Fruit fly (Drosophila melanogaster): ENCODE results near the gene CG9150.
A peak's percentile ranks its signal among the peaks of the same experiment; 100 is the strongest.

CG9150 gene

DNA sequence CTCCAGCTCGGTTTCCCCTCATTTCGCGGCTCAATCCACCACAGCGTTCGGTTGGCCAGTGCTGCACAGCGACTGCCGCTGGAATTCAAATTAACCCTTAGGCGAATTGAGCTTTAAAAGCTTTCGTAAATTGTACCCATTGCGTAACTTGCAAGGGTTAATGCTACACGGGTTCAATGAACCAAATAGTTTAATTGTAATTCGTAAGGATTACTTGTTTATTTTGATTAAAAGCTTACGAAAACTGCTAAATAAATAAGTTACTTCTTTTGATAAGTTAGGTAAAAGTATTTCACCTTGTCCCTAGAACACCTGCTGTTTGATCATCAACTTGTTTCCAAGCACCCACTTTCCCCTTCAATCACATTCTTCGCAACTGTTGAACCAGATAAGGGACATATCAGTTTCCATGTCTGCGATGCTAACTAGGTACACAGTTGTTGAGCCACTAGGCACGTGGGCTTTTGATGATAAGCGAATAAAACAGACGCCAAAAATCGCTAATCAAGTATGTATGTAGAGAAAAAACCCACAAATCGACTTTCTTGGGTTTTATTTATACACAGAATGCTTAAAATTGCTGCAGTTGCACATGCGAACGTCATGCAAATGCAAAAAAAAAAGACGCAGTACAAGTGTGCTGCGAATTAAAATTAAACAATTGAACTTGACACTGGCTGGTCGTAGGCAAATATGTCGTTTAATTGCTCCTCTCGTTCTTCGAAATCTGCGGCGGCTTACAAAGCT lies 22.2 kb downstream of the CG9150 start, which contains the start of gene Pfas (continued):
- TF ChIP-seq spab (GFP tag; optimal IDR thresholded peaks at IDR 0.05) (no peak), Met (GFP tag; optimal IDR thresholded peaks at IDR 0.05) (no peak), CG6276 (GFP tag; optimal IDR thresholded peaks at IDR 0.05) (no peak), CG6808 (GFP tag; optimal IDR thresholded peaks at IDR 0.05) (peak; percentile 76), ss (GFP tag; optimal IDR thresholded peaks at IDR 0.05) (peak in 1 of 2 experiments; percentile 43), topi (GFP tag; optimal IDR thresholded peaks at IDR 0.05) (peak; percentile 67), Eip78C (GFP tag) (peak; percentile 90), pdm3 (GFP tag; optimal IDR thresholded peaks at IDR 0.05) (no peak), Sox14 (GFP tag; optimal IDR thresholded peaks at IDR 0.05) (peak; percentile 65), achi (GFP tag; optimal IDR thresholded peaks at IDR 0.05) (peak; percentile 25), Blimp-1 (GFP tag; optimal IDR thresholded peaks at IDR 0.05) (peak; percentile 32), CG4318 (GFP tag; optimal IDR thresholded peaks at IDR 0.05) (no peak), Sox15 (GFP tag; optimal IDR thresholded peaks at IDR 0.05) (no peak), Ets21C (GFP tag; optimal IDR thresholded peaks at IDR 0.05) (no peak), CG6163 (GFP tag; IDR thresholded peaks at IDR 0.05) (peak; percentile 52; the same call in 2 of the 3 replicates), CG8632 (GFP tag; optimal IDR thresholded peaks at IDR 0.05) (peak; percentile 1), fd59A (GFP tag; optimal IDR thresholded peaks at IDR 0.05) (peak; percentile 42), CG3919 (GFP tag; optimal IDR thresholded peaks at IDR 0.05) (peak; percentile 66), Ets96B (tag; optimal IDR thresholded peaks at IDR 0.05) (peak; percentile 29), esn (GFP tag; optimal IDR thresholded peaks at IDR 0.05) (peak; percentile 76), CG8119 (GFP tag; IDR thresholded peaks at IDR 0.05) (no peak), CG7368 (GFP tag; optimal IDR thresholded peaks at IDR 0.05) (peak; percentile 37)

DNA sequence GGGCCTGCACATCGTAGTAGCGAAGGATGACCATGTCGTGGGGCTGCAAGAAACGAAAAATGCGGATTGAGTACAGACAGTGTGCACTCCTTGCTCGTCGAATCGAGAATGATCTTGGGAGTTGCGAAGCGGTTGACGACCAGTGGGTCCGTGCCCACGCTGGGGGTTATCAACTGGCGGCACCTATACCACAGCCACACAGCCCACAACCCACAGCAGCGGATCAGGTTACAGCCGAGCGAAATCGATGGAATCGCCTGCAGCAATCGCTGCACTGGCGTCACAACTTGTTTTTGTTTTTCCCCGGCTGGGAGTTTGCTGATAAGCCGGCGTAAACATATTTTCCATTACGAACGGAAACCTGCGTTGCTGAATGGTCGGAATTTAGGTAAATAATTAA lies 22.9 kb downstream of the CG9150 start:
- peak; percentile 99 for TF ChIP-seq svp (GFP tag)
- no peak for TF ChIP-seq CG8319 (GFP tag; optimal IDR thresholded peaks at IDR 0.05)

DNA sequence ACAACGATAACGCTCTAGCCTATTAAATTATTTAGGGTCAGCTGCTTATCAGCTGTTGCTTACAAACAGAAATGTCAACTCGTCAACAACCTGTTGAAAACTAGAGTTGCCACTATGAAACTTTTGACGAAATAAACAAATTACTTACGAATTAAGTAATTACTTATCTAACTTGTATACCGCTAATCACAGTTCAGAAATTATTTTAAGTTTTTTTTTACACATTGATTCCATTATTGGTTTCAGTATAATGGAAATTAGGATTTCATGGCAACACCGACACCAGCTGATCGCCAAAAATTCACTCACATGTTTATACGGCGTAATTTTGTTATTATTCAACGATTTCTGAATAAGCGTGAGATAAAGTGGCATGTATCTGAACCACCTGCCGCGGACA lies 30.6 kb downstream of the CG9150 start, which contains the start of the genes CG9117 and CG31643:
Gene CG9117 (minus strand): TSS at position 73 of the 400 bp plus-strand sequence.
Gene CG31643 (plus strand): TSS at position 288 of the 400 bp plus-strand sequence.
- TF ChIP-seq CG8632 (GFP tag; optimal IDR thresholded peaks at IDR 0.05) (no peak), Smox (GFP tag; optimal IDR thresholded peaks at IDR 0.05) (no peak), Blimp-1 (GFP tag; optimal IDR thresholded peaks at IDR 0.05) (no peak), CG10669 (GFP tag; optimal IDR thresholded peaks at IDR 0.05) (no peak), fd59A (GFP tag; optimal IDR thresholded peaks at IDR 0.05) (no peak), Eip75B (GFP tag; optimal IDR thresholded peaks at IDR 0.05) (no peak), CG32006 (GFP tag; optimal IDR thresholded peaks at IDR 0.05) (no peak), CG15336 (GFP tag; IDR thresholded peaks at IDR 0.05) (peak; percentile 62), CG9139 (GFP tag; optimal IDR thresholded peaks at IDR 0.05) (no peak), svp (GFP tag) (peak; percentile 95), Lpt (GFP tag; optimal IDR thresholded peaks at IDR 0.05) (no peak), CG6792 (GFP tag; optimal IDR thresholded peaks at IDR 0.05) (peak; percentile 51), net (GFP tag; optimal IDR thresholded peaks at IDR 0.05) (peak; percentile 40), CG11902 (GFP tag; optimal IDR thresholded peaks at IDR 0.05) (no peak), salr (GFP tag; optimal IDR thresholded peaks at IDR 0.05) (no peak), CG6163 (GFP tag; IDR thresholded peaks at IDR 0.05) (no peak), dac (GFP tag; optimal IDR thresholded peaks at IDR 0.05) (no peak), Hr38 (GFP tag; optimal IDR thresholded peaks at IDR 0.05) (no peak), topi (GFP tag; optimal IDR thresholded peaks at IDR 0.05) (peak; percentile 62), ss (GFP tag; optimal IDR thresholded peaks at IDR 0.05) (no peak), CG11294 (GFP tag; IDR thresholded peaks at IDR 0.05) (no peak), CG31627 (GFP tag; optimal IDR thresholded peaks at IDR 0.05) (peak; percentile 73), esn (GFP tag; optimal IDR thresholded peaks at IDR 0.05) (peak; percentile 79), CG8119 (GFP tag; IDR thresholded peaks at IDR 0.05) (no peak), cyc (GFP tag; optimal IDR thresholded peaks at IDR 0.05) (peak; percentile 67), CG1621 (tag; optimal IDR thresholded peaks at IDR 0.05) (peak; percentile 75), CG10631 (GFP tag; optimal IDR thresholded peaks at IDR 0.05) (no peak), CG34406 (GFP tag; optimal IDR thresholded peaks at IDR 0.05) (peak; percentile 55), Sox14 (GFP tag; optimal IDR thresholded peaks at IDR 0.05) (peak; percentile 72), fd85E (GFP tag; optimal IDR thresholded peaks at IDR 0.05) (no peak), Ets21C (GFP tag; optimal IDR thresholded peaks at IDR 0.05) (no peak), Sox15 (GFP tag; optimal IDR thresholded peaks at IDR 0.05) (peak; percentile 26), OdsH (GFP tag; optimal IDR thresholded peaks at IDR 0.05) (no peak), fkh (GFP tag; optimal IDR thresholded peaks at IDR 0.05) (no peak), Met (GFP tag; optimal IDR thresholded peaks at IDR 0.05) (no peak), CG7368 (GFP tag; optimal IDR thresholded peaks at IDR 0.05) (no peak)

Data from whole organism, prepupa.